Fruit fly (Drosophila melanogaster): ENCODE data around the gene Tsp66E.
A peak's percentile ranks its signal among the peaks of the same experiment; 100 is the strongest.

DNA sequence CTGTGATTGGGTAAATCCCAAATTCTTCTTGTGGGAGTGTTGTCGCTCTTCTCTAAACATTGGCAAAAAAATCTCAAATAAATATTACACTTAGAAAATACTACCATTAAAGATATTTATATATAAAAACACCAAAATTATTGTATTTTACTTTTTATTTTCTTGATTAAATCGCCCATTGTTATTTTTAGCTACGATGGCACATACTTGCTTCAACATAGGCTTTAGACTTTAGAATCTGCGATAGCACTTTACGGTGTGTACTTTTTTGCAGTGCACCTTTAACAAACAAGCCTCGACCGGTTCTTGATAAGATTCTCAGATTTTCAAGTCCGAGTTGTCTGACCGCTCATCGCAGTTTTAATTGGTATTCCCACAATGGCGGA lies 42.3 kb downstream of the Tsp66E start, which contains the start of gene GNBP3:
- TF ChIP-seq CG31627 (GFP tag; optimal IDR thresholded peaks at IDR 0.05) (peak; percentile 89), achi (GFP tag; optimal IDR thresholded peaks at IDR 0.05) (peak; percentile 90), Smox (GFP tag; optimal IDR thresholded peaks at IDR 0.05) (peak; percentile 94), dac (GFP tag; optimal IDR thresholded peaks at IDR 0.05) (peak; percentile 75), net (GFP tag; optimal IDR thresholded peaks at IDR 0.05) (peak; percentile 92), spab (GFP tag; optimal IDR thresholded peaks at IDR 0.05) (peak; percentile 85), CG11762 (GFP tag; optimal IDR thresholded peaks at IDR 0.05; ENCODE audit: insufficient read depth) (peak; percentile 87), CG4318 (GFP tag; optimal IDR thresholded peaks at IDR 0.05) (no peak), OdsH (GFP tag; optimal IDR thresholded peaks at IDR 0.05) (peak; percentile 91), Hr38 (GFP tag; optimal IDR thresholded peaks at IDR 0.05) (no peak), CG6854 (GFP tag; optimal IDR thresholded peaks at IDR 0.05) (peak; percentile 95)
